Fruit fly (Drosophila melanogaster): Measurements from ENCODE around the gene para.

para gene

DNA sequence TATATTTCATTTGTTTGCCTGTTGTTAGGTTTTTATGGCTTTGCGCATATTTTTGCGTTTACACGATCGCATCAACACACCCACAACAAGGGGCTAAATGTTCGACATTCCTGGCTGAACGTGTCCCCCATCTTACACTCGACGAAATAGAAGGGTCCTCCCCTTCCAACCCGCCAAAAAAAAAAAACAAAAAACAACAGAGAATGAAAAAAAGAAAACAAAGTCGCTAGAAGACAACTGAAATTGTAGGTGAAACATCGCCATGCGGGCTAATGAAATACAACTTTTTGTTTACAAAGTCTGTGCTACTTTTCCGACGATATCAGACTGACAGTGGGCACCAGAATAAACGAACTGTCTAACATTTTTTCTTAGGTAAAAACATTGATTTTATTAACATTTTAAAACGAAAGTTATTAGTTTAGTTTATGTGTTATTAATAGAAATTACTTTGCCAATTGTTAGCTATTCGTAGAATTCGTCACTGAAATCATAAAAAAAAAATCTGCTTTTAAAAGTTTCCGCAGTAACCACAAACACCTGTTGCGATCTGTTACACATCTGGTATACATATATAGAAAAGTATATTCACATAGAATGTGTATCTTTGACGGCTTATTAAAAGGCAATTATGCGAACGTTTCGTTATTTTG lies 37.8 kb upstream of the para start (continued):
- TF ChIP-seq Usf (GFP tag; optimal IDR thresholded peaks at IDR 0.05) (no peak), dan (GFP tag; IDR thresholded peaks at IDR 0.05) (no peak), prd (optimal IDR thresholded peaks at IDR 0.05) (no peak), prd (GFP tag; IDR thresholded peaks at IDR 0.05) (0 out of 3 replicates have a peak, but pooled peaks have one; percentile 8), grau (tag; optimal IDR thresholded peaks at IDR 0.05) (peak; percentile 83), croc (GFP tag; conservative IDR thresholded peaks at IDR 0.05) (no peak), B-H2 (GFP tag; optimal IDR thresholded peaks at IDR 0.05) (no peak), Stat92E (GFP tag; optimal IDR thresholded peaks at IDR 0.05) (no peak), CG11723 (GFP tag; optimal IDR thresholded peaks at IDR 0.05) (no peak), CG3847 (GFP tag; IDR thresholded peaks at IDR 0.05) (peak; percentile 24; the same call in 1 of the 2 replicates), CG8290 (GFP tag; optimal IDR thresholded peaks at IDR 0.05) (no peak), CG8290 (tag; optimal IDR thresholded peaks at IDR 0.05) (no peak), Eip74EF (GFP tag; optimal IDR thresholded peaks at IDR 0.05) (no peak), Spps (tag; optimal IDR thresholded peaks at IDR 0.05) (no peak), trh (GFP tag; optimal IDR thresholded peaks at IDR 0.05) (no peak), ash1 (GFP tag; optimal IDR thresholded peaks at IDR 0.05) (no peak), ap (GFP tag; IDR thresholded peaks at IDR 0.05) (no peak), CG1602 (GFP tag; optimal IDR thresholded peaks at IDR 0.05) (no peak), stwl (tag; optimal IDR thresholded peaks at IDR 0.05) (no peak), CG7839 (tag; optimal IDR thresholded peaks at IDR 0.05) (peak; percentile 25), abd-A (tag; optimal IDR thresholded peaks at IDR 0.05) (no peak), dmrt99B (tag; optimal IDR thresholded peaks at IDR 0.05) (peak; percentile 7), CG14965 (GFP tag; optimal IDR thresholded peaks at IDR 0.05; ENCODE audit: borderline replicate concordance) (no peak), CG17359 (tag; optimal IDR thresholded peaks at IDR 0.05) (no peak), CG6272 (GFP tag; IDR thresholded peaks at IDR 0.05) (no peak), CG6813 (GFP tag; optimal IDR thresholded peaks at IDR 0.05) (no peak), row (GFP tag; IDR thresholded peaks at IDR 0.05) (peak; percentile 69), CG10543 (GFP tag; optimal IDR thresholded peaks at IDR 0.05) (no peak), nerfin-1 (tag; optimal IDR thresholded peaks at IDR 0.05) (no peak), maf-S (GFP tag; optimal IDR thresholded peaks at IDR 0.05) (no peak), H2.0 (GFP tag; IDR thresholded peaks at IDR 0.05) (no peak), CG10267 (tag; optimal IDR thresholded peaks at IDR 0.05) (no peak), CG6791 (GFP tag; IDR thresholded peaks at IDR 0.05; ENCODE audit: partially characterized antibody) (no peak), so (GFP tag; IDR thresholded peaks at IDR 0.05) (no peak), Abd-B (GFP tag; optimal IDR thresholded peaks at IDR 0.05) (no peak), dysf (GFP tag; IDR thresholded peaks at IDR 0.05) (peak; percentile 41; the same call in 2 of the 3 replicates), stc (GFP tag; IDR thresholded peaks at IDR 0.05) (no peak), PHDP (tag; optimal IDR thresholded peaks at IDR 0.05) (peak; percentile 7), CG43689 (GFP tag; IDR thresholded peaks at IDR 0.05) (no peak), jigr1 (GFP tag; IDR thresholded peaks at IDR 0.05) (no peak), CG8944 (GFP tag; optimal IDR thresholded peaks at IDR 0.05) (no peak), CG2116 (GFP tag; optimal IDR thresholded peaks at IDR 0.05) (no peak)

Data from whole organism, embryonic.